Worm (Caenorhabditis elegans): ENCODE measurements around the gene elt-2.

DNA sequence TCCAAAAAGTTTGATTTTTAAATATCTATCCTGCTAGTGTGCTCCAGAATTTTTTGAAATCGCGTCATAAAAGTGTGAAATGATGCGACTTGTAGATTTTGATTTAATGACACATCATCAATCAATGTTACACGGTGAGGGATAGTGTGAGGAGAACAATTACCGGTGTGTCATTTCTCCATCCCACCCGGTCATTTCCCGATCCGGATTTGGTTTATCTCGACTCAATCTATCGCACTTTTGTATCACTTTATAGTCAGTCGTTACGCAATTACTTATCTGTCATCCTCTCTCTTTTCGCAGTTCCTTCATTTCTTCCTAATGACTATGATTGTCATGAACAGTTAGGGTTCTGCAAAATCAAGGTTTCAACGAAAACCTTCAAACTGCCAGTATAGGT, 39.1 kb downstream of the elt-2 start:
- TF ChIP-seq elt-3 (tag; optimal IDR thresholded peaks at IDR 0.05) = no peak
- TF ChIP-seq mls-2 (tag; optimal IDR thresholded peaks at IDR 0.05) = no peak
